Worm (Caenorhabditis elegans) whole organism, L3 larva: ENCODE data around the gene mam-6.

Source experiments
- egl-27 ChIP-seq: sonication (generic microtip); optimal IDR thresholded peaks from 4 replicates; lab custom pipeline; 2017; ENCODE audit warnings: missing biosample characterization, missing genetic modification reagents, missing genetic modification characterization
- fkh-10 ChIP-seq: sonication (generic microtip); optimal IDR thresholded peaks from 2 replicates; lab custom pipeline; 2017; ENCODE audit warnings: missing biosample characterization, missing genetic modification reagents, missing genetic modification characterization
- lin-15B ChIP-seq: fragments of 150-350 bp; optimal IDR thresholded peaks from 2 replicates; lab custom pipeline; 2014; ENCODE audit warnings: missing biosample characterization, missing genetic modification characterization
- nfya-1 ChIP-seq: sonication (generic microtip); optimal IDR thresholded peaks from 2 replicates; lab custom pipeline; 2017; ENCODE audit warnings: missing genetic modification characterization, mild to moderate bottlenecking, missing compliant biosample characterization, antibody characterized with exemption, moderate library complexity; ENCODE audit not compliant: insufficient read depth
- nhr-11 ChIP-seq: fragments of 150-350 bp; optimal IDR thresholded peaks from 2 replicates; lab custom pipeline; 2014; ENCODE audit warnings: missing biosample characterization, missing genetic modification characterization
- nhr-76 ChIP-seq: fragments of 150-350 bp; sonication (generic microtip); optimal IDR thresholded peaks from 5 replicates; lab custom pipeline; 2014; ENCODE audit warnings: missing biosample characterization, missing genetic modification characterization
- nhr-77 ChIP-seq: fragments of 150-350 bp; optimal IDR thresholded peaks from 2 replicates; lab custom pipeline; 2014; ENCODE audit warnings: missing biosample characterization, missing genetic modification characterization
- skn-1 ChIP-seq: fragments of 150-350 bp; optimal IDR thresholded peaks from 2 replicates; lab custom pipeline; 2014; ENCODE audit warnings: missing biosample characterization, missing genetic modification characterization
- snpc-4 ChIP-seq: fragments of 150-350 bp; optimal IDR thresholded peaks from 2 replicates; lab custom pipeline; 2014; ENCODE audit warnings: missing biosample characterization, missing genetic modification characterization
- tbx-2 ChIP-seq: sonication (generic microtip); optimal IDR thresholded peaks from 2 replicates; lab custom pipeline; 2016; ENCODE audit warnings: mild to moderate bottlenecking, missing genetic modification characterization, missing compliant biosample characterization

DNA sequence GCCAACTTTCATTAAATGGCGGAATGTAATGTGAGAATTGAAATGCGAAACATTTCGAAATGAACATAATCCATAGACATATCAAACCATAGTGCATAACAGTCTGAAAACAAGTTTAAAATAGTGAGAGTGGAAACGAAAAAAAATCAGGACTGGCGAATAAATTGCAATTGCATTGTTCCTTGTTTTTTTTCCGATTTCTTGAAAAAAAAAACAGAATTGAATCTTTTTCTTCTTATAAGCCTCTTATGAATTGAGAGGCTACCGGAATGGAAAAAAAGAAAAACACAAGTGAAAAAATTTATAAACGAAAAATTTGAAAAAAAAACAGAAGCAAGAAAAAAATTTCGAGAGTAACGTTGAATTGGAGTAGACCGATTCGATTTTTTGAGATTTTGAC lies 47.4 kb upstream of the mam-6 start, which contains the start of gene R07D5.2:
- TF ChIP-seq lin-15B (no peak), nhr-11 (no peak), nfya-1 (tag; lab: Kevin White, UChicago) (no peak), fkh-10 (no peak), egl-27 (tag; lab: Kevin White, UChicago) (no peak), nhr-77 (tag; lab: Kevin White, UChicago) (no peak), tbx-2 (no peak), skn-1 (no peak), nhr-76 (no peak), snpc-4 (no peak)
